Worm (Caenorhabditis elegans) whole organism, young adult: ENCODE measurements around the gene sca-1.
"Not testable (repeated sequence)": the region's sequence is repeated elsewhere in the genome, so short reads cannot be mapped to it uniquely, and the experiment has no call there.

Experiments used
- C06A6.2 ChIP-seq: fragments of 200-800 bp; sonication (Bioruptor generic); conservative IDR thresholded peaks from 2 replicates; pipeline ENCODE4 v1.3.6; 2022; ENCODE audit warnings: missing genetic modification characterization, missing compliant biosample characterization
- C17E4.6 ChIP-seq: fragments of 200-800 bp; sonication (Bioruptor generic); IDR thresholded peaks from 2 replicates; pipeline ENCODE4 v1.3.6; 2022; ENCODE audit warnings: missing genetic modification reagents, missing genetic modification characterization, missing compliant biosample characterization
- D2030.7 ChIP-seq: fragments of 200-800 bp; sonication (Bioruptor generic); IDR thresholded peaks from 2 replicates; pipeline ENCODE4 v1.3.6; 2022; ENCODE audit warnings: missing genetic modification reagents, missing genetic modification characterization, missing compliant biosample characterization
- F49E8.2 ChIP-seq: sonication (generic microtip); optimal IDR thresholded peaks from 3 replicates; lab custom pipeline; 2017; ENCODE audit warnings: missing genetic modification characterization, mild to moderate bottlenecking, missing compliant biosample characterization, antibody characterized with exemption, moderate library complexity; ENCODE audit not compliant: insufficient read depth
- F55B11.4 ChIP-seq: sonication (generic microtip); optimal IDR thresholded peaks from 2 replicates; lab custom pipeline; 2016; ENCODE audit warnings: missing compliant biosample characterization, missing genetic modification characterization, borderline replicate concordance; ENCODE audit not compliant: insufficient read depth
- F57A8.1 ChIP-seq: fragments of 200-800 bp; sonication (Bioruptor generic); optimal IDR thresholded peaks from 2 replicates; lab custom pipeline; 2018; ENCODE audit warnings: mild to moderate bottlenecking, missing genetic modification characterization, moderate library complexity, missing compliant biosample characterization
- K11D2.4 ChIP-seq: fragments of 200-800 bp; sonication (Bioruptor generic); IDR thresholded peaks from 2 replicates; pipeline ENCODE4 v1.3.6; 2022; ENCODE audit warnings: missing genetic modification reagents, missing genetic modification characterization, missing compliant biosample characterization
- T26A5.8 ChIP-seq: sonication (generic microtip); optimal IDR thresholded peaks from 2 replicates; lab custom pipeline; 2016; ENCODE audit warnings: missing genetic modification characterization, missing compliant biosample characterization
- Y56A3A.18 ChIP-seq: fragments of 200-800 bp; sonication (Bioruptor generic); IDR thresholded peaks from 2 replicates; pipeline ENCODE4 v1.3.6; 2022; ENCODE audit warnings: missing genetic modification reagents, missing genetic modification characterization, missing compliant biosample characterization
- akir-1 ChIP-seq: fragments of 200-800 bp; sonication (Bioruptor generic); optimal IDR thresholded peaks from 2 replicates; lab custom pipeline; 2018; ENCODE audit warnings: mild to moderate bottlenecking, missing genetic modification characterization, moderate library complexity, missing compliant biosample characterization
- ama-1 ChIP-seq, 3 experiments: fragments of 150-350 bp in 1 of 3; sonication (generic microtip) in 2 of 3; optimal IDR thresholded peaks; 2 replicates each; lab custom pipeline; 2014 to 2018; ENCODE audit warnings: missing biosample characterization in 2 of 3, missing genetic modification characterization in 2 of 3, missing genetic modification reagents in 2 of 3
- aptf-3 ChIP-seq: fragments of 200-800 bp; sonication (Bioruptor generic); IDR thresholded peaks from 2 replicates; pipeline ENCODE4 v1.3.6; 2022; ENCODE audit warnings: missing genetic modification characterization, missing compliant biosample characterization
- athp-1 ChIP-seq: sonication (generic microtip); optimal IDR thresholded peaks from 2 replicates; lab custom pipeline; 2017; ENCODE audit warnings: mild to moderate bottlenecking, missing genetic modification characterization, missing compliant biosample characterization
- attf-3 ChIP-seq: fragments of 200-800 bp; sonication (Bioruptor generic); conservative IDR thresholded peaks from 2 replicates; pipeline ENCODE4 v1.3.6; 2022; ENCODE audit warnings: missing genetic modification reagents, missing genetic modification characterization, missing compliant biosample characterization
- cebp-1 ChIP-seq, 2 experiments: fragments of 200-800 bp in 1 of 2; sonication (Bioruptor generic) in 1 of 2; sonication (generic microtip) in 1 of 2; IDR thresholded peaks in 1 of 2; optimal IDR thresholded peaks in 1 of 2; 2 replicates each; pipeline versions ENCODE4 v1.3.6 to Lab custom; 2017 to 2022; ENCODE audit warnings: missing compliant biosample characterization in 2 of 2, missing genetic modification characterization in 2 of 2, mild to moderate bottlenecking in 1 of 2, missing genetic modification reagents in 1 of 2, moderate library complexity in 1 of 2
- ceh-91 ChIP-seq: fragments of 200-800 bp; sonication (Bioruptor generic); IDR thresholded peaks from 2 replicates; pipeline ENCODE4 v1.3.6; 2022; ENCODE audit warnings: missing genetic modification reagents, missing genetic modification characterization, missing compliant biosample characterization
- chd-7 ChIP-seq: sonication (generic microtip); optimal IDR thresholded peaks from 2 replicates; lab custom pipeline; 2016; ENCODE audit warnings: mild to moderate bottlenecking, missing genetic modification characterization, moderate library complexity, missing compliant biosample characterization
- dpff-1 ChIP-seq: sonication (generic microtip); optimal IDR thresholded peaks from 2 replicates; lab custom pipeline; 2017; ENCODE audit warnings: mild to moderate bottlenecking, missing genetic modification characterization, missing compliant biosample characterization
- egl-18 ChIP-seq: fragments of 200-800 bp; sonication (Bioruptor generic); IDR thresholded peaks from 2 replicates; pipeline ENCODE4 v1.3.6; 2022; ENCODE audit warnings: missing genetic modification reagents, missing genetic modification characterization, missing compliant biosample characterization
- egrh-3 ChIP-seq: fragments of 200-800 bp; sonication (Bioruptor generic); IDR thresholded peaks from 2 replicates; pipeline ENCODE4 v1.3.6; 2022; ENCODE audit warnings: missing genetic modification reagents, missing genetic modification characterization, missing compliant biosample characterization
- ekl-4 ChIP-seq: fragments of 200-800 bp; sonication (Bioruptor generic); IDR thresholded peaks from 2 replicates; pipeline ENCODE4 v1.3.6; 2022; ENCODE audit warnings: missing genetic modification reagents, missing genetic modification characterization, missing compliant biosample characterization
- fkh-3 ChIP-seq: sonication (generic microtip); optimal IDR thresholded peaks from 2 replicates; lab custom pipeline; 2016; ENCODE audit warnings: mild to moderate bottlenecking, missing genetic modification characterization, missing compliant biosample characterization
- hrde-1 ChIP-seq: sonication (generic microtip); optimal IDR thresholded peaks from 2 replicates; lab custom pipeline; 2016; ENCODE audit warnings: missing genetic modification characterization, mild to moderate bottlenecking, missing compliant biosample characterization, moderate library complexity, missing genotype, missing genetic modification reagents, borderline replicate concordance
- hsf-1 ChIP-seq: fragments of 200-800 bp; sonication (Bioruptor generic); IDR thresholded peaks from 2 replicates; pipeline ENCODE4 v1.3.6; 2022; ENCODE audit warnings: missing genetic modification reagents, missing genetic modification characterization, missing compliant biosample characterization
- madf-6 ChIP-seq: fragments of 200-800 bp; sonication (Bioruptor generic); IDR thresholded peaks from 2 replicates; pipeline ENCODE4 v1.3.6; 2022; ENCODE audit warnings: missing genetic modification reagents, missing genetic modification characterization, missing compliant biosample characterization
- nfyb-1 ChIP-seq: fragments of 200-800 bp; sonication (Bioruptor generic); IDR thresholded peaks from 2 replicates; pipeline ENCODE4 v1.3.6; 2022; ENCODE audit warnings: missing genetic modification reagents, missing genetic modification characterization, missing compliant biosample characterization
- nhr-179 ChIP-seq: sonication (generic microtip); optimal IDR thresholded peaks from 2 replicates; lab custom pipeline; 2016; ENCODE audit warnings: mild to moderate bottlenecking, missing genetic modification characterization, missing compliant biosample characterization
- repo-1 ChIP-seq: sonication (generic microtip); optimal IDR thresholded peaks from 2 replicates; lab custom pipeline; 2017; ENCODE audit warnings: mild to moderate bottlenecking, missing genetic modification characterization, missing compliant biosample characterization
- sdz-38 ChIP-seq: sonication (generic microtip); optimal IDR thresholded peaks from 2 replicates; lab custom pipeline; 2016; ENCODE audit warnings: missing genotype, missing genetic modification characterization, missing compliant biosample characterization
- snpc-1.3 ChIP-seq: sonication (generic microtip); optimal IDR thresholded peaks from 2 replicates; lab custom pipeline; 2017; ENCODE audit warnings: missing genetic modification characterization, mild to moderate bottlenecking, missing compliant biosample characterization, antibody characterized with exemption, moderate library complexity, missing genotype, missing genetic modification reagents; ENCODE audit not compliant: insufficient read depth
- sptf-2 ChIP-seq: fragments of 200-800 bp; sonication (Bioruptor generic); optimal IDR thresholded peaks from 2 replicates; lab custom pipeline; 2018; ENCODE audit warnings: mild to moderate bottlenecking, missing genetic modification characterization, missing compliant biosample characterization
- tbp1 ChIP-seq: fragments of 200-800 bp; sonication (Bioruptor generic); optimal IDR thresholded peaks from 2 replicates; lab custom pipeline; 2018; ENCODE audit warnings: mild to moderate bottlenecking, missing genetic modification characterization, missing compliant biosample characterization
- tlf-1 ChIP-seq: fragments of 200-800 bp; sonication (Bioruptor generic); optimal IDR thresholded peaks from 2 replicates; lab custom pipeline; 2018; ENCODE audit warnings: mild to moderate bottlenecking, missing genetic modification characterization, missing compliant biosample characterization
- zfh-2 ChIP-seq: fragments of 200-800 bp; sonication (Bioruptor generic); conservative IDR thresholded peaks from 2 replicates; pipeline ENCODE4 v1.3.6; 2022; ENCODE audit warnings: missing genetic modification reagents, missing genetic modification characterization, missing compliant biosample characterization
- ztf-25 ChIP-seq: fragments of 200-800 bp; sonication (Bioruptor generic); IDR thresholded peaks from 2 replicates; pipeline ENCODE4 v1.3.6; 2022; ENCODE audit warnings: missing genetic modification reagents, missing genetic modification characterization, missing compliant biosample characterization
- ztf-3 ChIP-seq: fragments of 200-800 bp; sonication (Bioruptor generic); optimal IDR thresholded peaks from 2 replicates; lab custom pipeline; 2018; ENCODE audit warnings: mild to moderate bottlenecking, missing genetic modification characterization, missing compliant biosample characterization

The sca-1 gene

ce11 chrIII:10807236-10807635 is 9.4 kb downstream of the sca-1 start (continued):
- TF ChIP-seq F57A8.1 (GFP tag; lab: Kevin White, UChicago) = no peak
- TF ChIP-seq aptf-3 = no peak
- TF ChIP-seq chd-7 (tag; lab: Kevin White, UChicago) = no peak
- peak; percentile 99 for TF ChIP-seq madf-6 (GFP tag; lab: Robert Waterston, UW)
- TF ChIP-seq fkh-3 (tag; lab: Kevin White, UChicago) = no peak
- TF ChIP-seq nhr-179 (tag; lab: Kevin White, UChicago) = no peak
- TF ChIP-seq ceh-91 (GFP tag; lab: Robert Waterston, UW) = peak; percentile 92
- peak; percentile 23 for TF ChIP-seq hrde-1
- no peak for TF ChIP-seq sdz-38 (tag; lab: Kevin White, UChicago)
- TF ChIP-seq egl-18 (GFP tag; lab: Robert Waterston, UW) = no peak
- TF ChIP-seq egrh-3 = no peak
- peak; percentile 99 for TF ChIP-seq hsf-1 (GFP tag; lab: Robert Waterston, UW)
- TF ChIP-seq ztf-3 (GFP tag; lab: Kevin White, UChicago) = no peak
- TF ChIP-seq Y56A3A.18 (GFP tag; lab: Robert Waterston, UW) = no peak
- TF ChIP-seq nfyb-1 (GFP tag; lab: Robert Waterston, UW) = peak; percentile 59; the same call in 1 of the 2 replicates
- no peak for TF ChIP-seq ama-1 (optimal IDR thresholded peaks at IDR 0.05; lab: Kevin White, UChicago)
- no peak for TF ChIP-seq ama-1 (GFP tag; optimal IDR thresholded peaks at IDR 0.05; lab: Kevin White, UChicago)
- TF ChIP-seq K11D2.4 (GFP tag; lab: Robert Waterston, UW) = no peak
- TF ChIP-seq T26A5.8 (tag; lab: Kevin White, UChicago) = no peak
- no peak for TF ChIP-seq akir-1 (GFP tag; lab: Kevin White, UChicago)
- TF ChIP-seq repo-1 (tag; lab: Kevin White, UChicago) = no peak
- TF ChIP-seq sptf-2 (GFP tag; lab: Kevin White, UChicago) = no peak
- no peak; the same call in 1 of the 2 replicates for TF ChIP-seq C17E4.6 (GFP tag; lab: Robert Waterston, UW)
- peak; percentile 89 for TF ChIP-seq tlf-1 (GFP tag; lab: Kevin White, UChicago)
- no peak for TF ChIP-seq F55B11.4 (tag; lab: Kevin White, UChicago)
- no peak for TF ChIP-seq athp-1 (tag; lab: Kevin White, UChicago)
- TF ChIP-seq ztf-25 (GFP tag; lab: Robert Waterston, UW) = no peak
- no peak for TF ChIP-seq C06A6.2 (GFP tag; lab: Robert Waterston, UW)
- no peak for TF ChIP-seq dpff-1 (tag; lab: Kevin White, UChicago)
- TF ChIP-seq ekl-4 (GFP tag; lab: Robert Waterston, UW) = no peak; the same call in 1 of the 2 replicates
- peak; percentile 41 for TF ChIP-seq tbp1 (GFP tag; lab: Kevin White, UChicago)
- TF ChIP-seq D2030.7 = peak; percentile 96
- TF ChIP-seq F49E8.2 (tag; lab: Kevin White, UChicago) = peak; percentile 83

- peak; percentile 73; the same call in 1 of the 2 replicates for TF ChIP-seq cebp-1 (GFP tag; IDR thresholded peaks at IDR 0.05; lab: Robert Waterston, UW)
- TF ChIP-seq cebp-1 (tag; optimal IDR thresholded peaks at IDR 0.05; lab: Kevin White, UChicago) = peak; percentile 94
- TF ChIP-seq snpc-1.3 = no peak
Observed at ce11 chrIII:10806821-10807220, 9.8 kb downstream of the sca-1 start.

- not testable (repeated sequence) for TF ChIP-seq zfh-2 (GFP tag; lab: Robert Waterston, UW); sdz-38 (tag; lab: Kevin White, UChicago); attf-3 (GFP tag; lab: Robert Waterston, UW)
Observed at ce11 chrIII:10805625-10806024, 11.0 kb downstream of the sca-1 start, which contains the start of gene klp-7. Gene klp-7 (plus strand): TSS chrIII:10805925.
